Comparison of ENCODE assay signal across 7 worm cellular contexts in the genomic region with DNA sequence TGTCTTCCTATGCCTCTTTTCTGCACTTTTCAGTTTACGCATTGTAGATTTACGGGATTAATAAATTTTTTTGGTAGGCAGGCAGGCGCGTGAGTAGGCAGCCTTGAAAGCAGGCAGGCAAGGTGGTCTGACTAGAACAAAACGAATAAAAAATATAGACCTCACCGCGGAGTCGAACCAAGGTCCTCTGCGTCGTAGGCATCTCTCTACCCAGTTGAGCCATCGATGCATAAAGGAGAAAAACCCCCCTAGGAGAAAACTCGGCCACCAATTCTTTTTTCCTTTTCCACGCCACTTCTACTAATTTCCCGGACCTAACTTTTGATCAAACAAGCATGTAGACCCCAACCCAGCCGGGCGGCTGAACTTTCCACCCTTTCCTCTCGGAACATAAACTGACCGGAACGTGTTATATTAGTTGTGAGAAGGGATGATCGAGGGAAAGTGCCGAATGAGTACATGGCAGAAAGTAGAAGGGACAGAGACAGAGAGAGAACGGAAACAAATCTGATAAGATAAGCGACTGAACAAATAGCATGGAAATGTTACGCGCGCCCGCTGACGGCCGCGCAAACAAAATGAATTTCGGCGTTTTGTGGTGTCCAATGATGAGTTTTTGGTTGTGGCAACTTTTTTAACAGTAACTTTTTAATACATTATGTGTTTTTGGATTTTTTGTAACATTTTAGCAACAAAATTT.
TF ChIP-seq lines count a peak whose summit lies in the region.

No protein-coding gene starts in this region.

TF ChIP-seq in whole organism, L1 larva, 84 proteins besides CTCF, POLR2A, EP300 and RAD21:
- TF ChIP-seq blmp-1 (tag; optimal IDR thresholded peaks at IDR 0.05; lab: Kevin White, UChicago), result peak; percentile 97
- peak; percentile 27 for TF ChIP-seq nhr-85 (tag; lab: Kevin White, UChicago)
- TF ChIP-seq lin-14 (GFP tag; optimal IDR thresholded peaks at IDR 0.05; lab: Kevin White, UChicago), result peak; percentile 80
- TF ChIP-seq C16A3.4 (tag; optimal IDR thresholded peaks at IDR 0.05; lab: Kevin White, UChicago), result no peak
- TF ChIP-seq pag-3 (tag; optimal IDR thresholded peaks at IDR 0.05; lab: Kevin White, UChicago; ENCODE audit: borderline replicate concordance, insufficient read depth), result peak; percentile 21
- TF ChIP-seq elt-3 (tag; optimal IDR thresholded peaks at IDR 0.05; lab: Kevin White, UChicago), result peak; percentile 53 to 97 (median 82)
TF ChIP-seq in whole organism, L1 larva: peak in this region for 5.

TF ChIP-seq in whole organism, L2 larva, 48 proteins besides CTCF, POLR2A, EP300 and RAD21 (continues in another document):
- TF ChIP-seq nhr-21 (tag; optimal IDR thresholded peaks at IDR 0.05; lab: Kevin White, UChicago) (peak; percentile 32), ZK546.5 (tag; optimal IDR thresholded peaks at IDR 0.05; lab: Kevin White, UChicago) (no peak), crh-2 (tag; optimal IDR thresholded peaks at IDR 0.05; lab: Kevin White, UChicago) (no peak), ceh-16 (tag; optimal IDR thresholded peaks at IDR 0.05; lab: Kevin White, UChicago) (no peak), F13H6.1 (tag; optimal IDR thresholded peaks at IDR 0.05; lab: Kevin White, UChicago) (peak; percentile 15), mbf-1 (tag; optimal IDR thresholded peaks at IDR 0.05; lab: Kevin White, UChicago) (no peak), nhr-25 (tag; optimal IDR thresholded peaks at IDR 0.05; lab: Kevin White, UChicago) (no peak), snpc-4 (tag; optimal IDR thresholded peaks at IDR 0.05; lab: Kevin White, UChicago) (no peak), C34F6.9 (tag; optimal IDR thresholded peaks at IDR 0.05; lab: Kevin White, UChicago) (no peak), lin-11 (tag; optimal IDR thresholded peaks at IDR 0.05; lab: Kevin White, UChicago) (no peak), nhr-77 (tag; optimal IDR thresholded peaks at IDR 0.05; lab: Kevin White, UChicago) (no peak), nhr-129 (tag; optimal IDR thresholded peaks at IDR 0.05; lab: Kevin White, UChicago) (no peak), zag-1 (tag; optimal IDR thresholded peaks at IDR 0.05; lab: Kevin White, UChicago) (no peak), ama-1 (optimal IDR thresholded peaks at IDR 0.05; lab: Kevin White, UChicago) (no peak)

TF ChIP-seq in whole organism, L3 larva, 47 proteins besides CTCF, POLR2A, EP300 and RAD21 (continues in another document):
- no peak for TF ChIP-seq jun-1 (tag; optimal IDR thresholded peaks at IDR 0.05; lab: Kevin White, UChicago)
- TF ChIP-seq nhr-25 (tag; optimal IDR thresholded peaks at IDR 0.05; lab: Kevin White, UChicago), result peak; percentile 23
- TF ChIP-seq ZK546.5 (tag; optimal IDR thresholded peaks at IDR 0.05; lab: Kevin White, UChicago), result no peak
- TF ChIP-seq elt-3 (tag; optimal IDR thresholded peaks at IDR 0.05; lab: Kevin White, UChicago), result peak in 2 of 3 experiments; percentile 78 to 89
- TF ChIP-seq aly-2 (tag; optimal IDR thresholded peaks at IDR 0.05; lab: Kevin White, UChicago), result no peak
- TF ChIP-seq fkh-2 (tag; optimal IDR thresholded peaks at IDR 0.05; lab: Kevin White, UChicago), result no peak
- TF ChIP-seq unc-39 (tag; optimal IDR thresholded peaks at IDR 0.05; lab: Kevin White, UChicago), result no peak
- TF ChIP-seq ceh-28 (tag; optimal IDR thresholded peaks at IDR 0.05; lab: Kevin White, UChicago), result no peak
- TF ChIP-seq nhr-23 (tag; optimal IDR thresholded peaks at IDR 0.05; lab: Kevin White, UChicago), result peak; percentile 61
- TF ChIP-seq fos-1 (tag; optimal IDR thresholded peaks at IDR 0.05; lab: Kevin White, UChicago), result no peak
- no peak for TF ChIP-seq eor-1 (tag; optimal IDR thresholded peaks at IDR 0.05; lab: Kevin White, UChicago)
- no peak for TF ChIP-seq daf-12 (tag; optimal IDR thresholded peaks at IDR 0.05; lab: Kevin White, UChicago)
- TF ChIP-seq elt-2 (tag; optimal IDR thresholded peaks at IDR 0.05; lab: Kevin White, UChicago), result peak; percentile 41

TF ChIP-seq in whole organism, L4 larva, 104 proteins besides CTCF, POLR2A, EP300 and RAD21 (continues in another document):
- TF ChIP-seq ZK546.5 (tag; optimal IDR thresholded peaks at IDR 0.05; lab: Kevin White, UChicago) (no peak), dve-1 (tag; optimal IDR thresholded peaks at IDR 0.05; lab: Kevin White, UChicago; ENCODE audit: insufficient read depth) (peak; percentile 17), daf-16 (GFP tag; optimal IDR thresholded peaks at IDR 0.05; lab: Kevin White, UChicago) (no peak), daf-16 (tag; optimal IDR thresholded peaks at IDR 0.05; lab: Kevin White, UChicago) (peak; percentile 20), mes-2 (tag; optimal IDR thresholded peaks at IDR 0.05; lab: Kevin White, UChicago; ENCODE audit: poor library complexity, severe bottlenecking) (peak; percentile 28), nhr-48 (tag; optimal IDR thresholded peaks at IDR 0.05; lab: Kevin White, UChicago) (peak; percentile 15), nhr-28 (tag; optimal IDR thresholded peaks at IDR 0.05; lab: Kevin White, UChicago) (peak; percentile 65), pqm-1 (tag; optimal IDR thresholded peaks at IDR 0.05; lab: Kevin White, UChicago) (peak; percentile 18), tra-1 (GFP tag; IDR thresholded peaks at IDR 0.05; lab: Robert Waterston, UW) (no peak), F44E2.7 (GFP tag; IDR thresholded peaks at IDR 0.05; lab: Robert Waterston, UW) (no peak), mdl-1 (tag; optimal IDR thresholded peaks at IDR 0.05; lab: Kevin White, UChicago) (peak in 1 of 2 experiments; percentile 25), unc-130 (GFP tag; optimal IDR thresholded peaks at IDR 0.05; lab: Kevin White, UChicago) (no peak), gei-8 (GFP tag; optimal IDR thresholded peaks at IDR 0.05; lab: Kevin White, UChicago) (no peak)

TF ChIP-seq in whole organism, late embryonic, 69 proteins besides CTCF, POLR2A, EP300 and RAD21:
- TF ChIP-seq pax-1 (tag; optimal IDR thresholded peaks at IDR 0.05; lab: Kevin White, UChicago) (peak; percentile 42), elt-2 (tag; optimal IDR thresholded peaks at IDR 0.05; lab: Kevin White, UChicago) (peak; percentile 61), fkh-10 (GFP tag; optimal IDR thresholded peaks at IDR 0.05; lab: Kevin White, UChicago) (no peak), dmd-4 (tag; optimal IDR thresholded peaks at IDR 0.05; lab: Kevin White, UChicago; ENCODE audit: borderline replicate concordance) (no peak)

TF ChIP-seq in whole organism, mixed stage, embryonic, 35 proteins besides CTCF, POLR2A, EP300 and RAD21:
- TF ChIP-seq pha-4 (tag; optimal IDR thresholded peaks at IDR 0.05; lab: Kevin White, UChicago) (peak; percentile 49), blmp-1 (tag; optimal IDR thresholded peaks at IDR 0.05; lab: Kevin White, UChicago) (peak; percentile 63), ceh-83 (GFP tag; optimal IDR thresholded peaks at IDR 0.05; lab: Kevin White, UChicago) (no peak), lin-32 (GFP tag; optimal IDR thresholded peaks at IDR 0.05; lab: Kevin White, UChicago) (no peak), nhr-2 (tag; optimal IDR thresholded peaks at IDR 0.05; lab: Kevin White, UChicago) (no peak), sem-2 (GFP tag; optimal IDR thresholded peaks at IDR 0.05; lab: Kevin White, UChicago) (no peak), elt-3 (tag; optimal IDR thresholded peaks at IDR 0.05; lab: Kevin White, UChicago) (peak; percentile 92), bed-3 (GFP tag; optimal IDR thresholded peaks at IDR 0.05; lab: Kevin White, UChicago) (no peak), mab-5 (tag; optimal IDR thresholded peaks at IDR 0.05; lab: Kevin White, UChicago) (no peak)

TF ChIP-seq in whole organism, young adult, 124 proteins besides CTCF, POLR2A, EP300 and RAD21:
- TF ChIP-seq efl-1 (GFP tag; optimal IDR thresholded peaks at IDR 0.05; lab: Kevin White, UChicago) (no peak), dox-1 (GFP tag; IDR thresholded peaks at IDR 0.05; lab: Robert Waterston, UW) (peak; percentile 16; the same call in 1 of the 2 replicates), nhr-80 (tag; optimal IDR thresholded peaks at IDR 0.05; lab: Kevin White, UChicago) (peak; percentile 58), mcd-1 (GFP tag; IDR thresholded peaks at IDR 0.05; lab: Robert Waterston, UW) (0 out of 2 replicates have a peak, but pooled peaks have one; percentile 10), F37B4.10 (GFP tag; IDR thresholded peaks at IDR 0.05; lab: Robert Waterston, UW) (0 out of 2 replicates have a peak, but pooled peaks have one; percentile 50), rpc-1 (optimal IDR thresholded peaks at IDR 0.05; lab: Kevin White, UChicago) (peak; percentile 28), rpc-1 (tag; optimal IDR thresholded peaks at IDR 0.05; lab: Kevin White, UChicago) (peak; percentile 67), lin-26 (GFP tag; IDR thresholded peaks at IDR 0.05; lab: Robert Waterston, UW) (0 out of 2 replicates have a peak, but pooled peaks have one; percentile 58), him-1 (tag; optimal IDR thresholded peaks at IDR 0.05; lab: Kevin White, UChicago) (peak; percentile 21), tbp1 (GFP tag; optimal IDR thresholded peaks at IDR 0.05; lab: Kevin White, UChicago) (peak; percentile 78), let-607 (tag; optimal IDR thresholded peaks at IDR 0.05; lab: Kevin White, UChicago) (no peak), B0261.1 (tag; optimal IDR thresholded peaks at IDR 0.05; lab: Kevin White, UChicago) (peak; percentile 36), zfh-2 (GFP tag; conservative IDR thresholded peaks at IDR 0.05; lab: Robert Waterston, UW) (0 out of 2 replicates have a peak, but pooled peaks have one; percentile 22), nfyb-1 (GFP tag; IDR thresholded peaks at IDR 0.05; lab: Robert Waterston, UW) (0 out of 2 replicates have a peak, but pooled peaks have one; percentile 23), ztf-22 (GFP tag; optimal IDR thresholded peaks at IDR 0.05; lab: Kevin White, UChicago) (no peak)
TF ChIP-seq in whole organism, young adult: peak in this region for 11.
